Fruit fly (Drosophila melanogaster) whole organism, adult: ENCODE data around the gene CG46397.

Source experiments
- CG11617 ChIP-seq: fragments of 200-800 bp; sonication (Bioruptor generic); optimal IDR thresholded peaks from 2 replicates; lab custom pipeline; 2017; ENCODE audit warnings: mild to moderate bottlenecking, missing biosample characterization, missing genetic modification reagents, missing genetic modification characterization
- CG12768 ChIP-seq: fragments of 200-800 bp; sonication (Bioruptor generic); optimal IDR thresholded peaks from 2 replicates; lab custom pipeline; 2017; ENCODE audit warnings: missing biosample characterization, missing genetic modification characterization, mild to moderate bottlenecking, moderate library complexity, missing genetic modification reagents
- CG33017 ChIP-seq: fragments of 200-800 bp; sonication (Bioruptor generic); optimal IDR thresholded peaks from 2 replicates; lab custom pipeline; 2018; ENCODE audit warnings: missing biosample characterization, mild to moderate bottlenecking, missing genetic modification characterization, moderate library complexity

dm6 chr2L:8972905-8973304 lies 25.8 kb downstream of the CG46397 start:
- TF ChIP-seq CG33017 (no peak), CG12768 (GFP tag; lab: Kevin White, UChicago) (no peak), CG11617 (GFP tag; lab: Kevin White, UChicago) (no peak)
